Worm (Caenorhabditis elegans): ENCODE measurements around the gene hmgs-1.

- TF ChIP-seq dpl-1 (GFP tag; optimal IDR thresholded peaks at IDR 0.05), result no peak
- TF ChIP-seq mes-4 (tag; optimal IDR thresholded peaks at IDR 0.05), result no peak
Measured at ce11 chrV:5704467-5704866, 20.1 kb upstream of the hmgs-1 start.

Data from whole organism, young adult.